Worm (Caenorhabditis elegans): ENCODE data around the gene tag-340.

DNA sequence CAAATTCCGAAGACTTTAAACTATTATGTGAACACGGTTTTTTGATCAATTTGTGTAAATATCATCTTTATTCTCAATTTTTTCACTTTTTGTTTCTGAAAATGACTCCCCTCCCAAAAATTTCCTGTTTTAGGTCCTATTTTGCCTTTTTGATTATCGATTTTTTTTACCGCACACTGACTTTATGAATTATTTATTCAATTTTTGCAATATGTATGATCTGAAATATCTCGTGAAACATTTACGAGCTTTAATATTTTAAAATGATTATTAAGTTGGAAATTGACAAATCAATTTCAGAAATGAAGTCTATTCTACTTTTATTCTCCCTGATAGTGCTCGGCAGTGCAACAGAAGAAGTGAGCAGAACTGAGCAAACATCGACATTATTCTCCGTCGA lies 20.9 kb upstream of the tag-340 start, which contains the start of gene C35D10.1:
- TF ChIP-seq C08G9.2 (tag; optimal IDR thresholded peaks at IDR 0.05) = no peak
- no peak for TF ChIP-seq pha-4 (tag; optimal IDR thresholded peaks at IDR 0.05)
- TF ChIP-seq K09A11.1 (tag; optimal IDR thresholded peaks at IDR 0.05; ENCODE audit: insufficient read depth) = no peak
